ENCODE assay signal across 1 fruit fly cellular context in the genomic region with DNA sequence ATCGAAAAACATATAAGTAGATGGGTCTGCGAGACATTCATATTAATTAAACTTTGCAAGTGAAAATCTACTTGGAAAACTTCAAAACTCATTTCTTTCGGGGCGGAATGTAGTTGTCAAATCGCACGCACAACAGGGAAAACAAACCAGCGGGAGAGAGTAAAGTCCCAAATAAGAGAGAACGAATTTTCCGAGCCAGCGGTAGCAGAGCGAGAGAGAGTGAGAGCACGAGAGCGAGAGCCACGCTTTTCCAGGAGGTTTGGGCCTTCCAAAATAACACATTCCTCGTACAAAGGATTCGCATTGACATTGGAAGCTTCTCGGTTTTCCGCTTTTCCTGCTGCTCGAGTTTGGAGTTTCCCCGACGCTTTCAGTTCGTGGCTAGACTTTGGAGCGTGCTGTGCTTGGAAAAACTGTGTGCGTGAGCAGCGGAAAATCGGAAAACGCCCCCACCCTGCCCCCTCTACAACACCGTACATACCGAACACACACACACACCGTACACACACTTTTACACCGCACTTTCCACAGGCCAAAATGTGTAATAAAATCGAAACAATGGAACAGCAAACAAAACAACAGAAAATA.
TF ChIP-seq lines count a peak whose summit lies in the region.

No protein-coding gene starts in this region.

TF ChIP-seq in whole organism, embryonic, 481 proteins besides CTCF, POLR2A, EP300 and RAD21 (continued from another document):
- TF ChIP-seq CG18011 (GFP tag; optimal IDR thresholded peaks at IDR 0.05; lab: Kevin White, UChicago) (no peak), CG3838 (GFP tag; optimal IDR thresholded peaks at IDR 0.05; lab: Kevin White, UChicago) (no peak), CG16863 (GFP tag; optimal IDR thresholded peaks at IDR 0.05; lab: Kevin White, UChicago) (no peak), HLHmδ (GFP tag; optimal IDR thresholded peaks at IDR 0.05; lab: Kevin White, UChicago) (no peak), D19A (tag; optimal IDR thresholded peaks at IDR 0.05; lab: Kevin White, UChicago) (no peak), Dfd (GFP tag; optimal IDR thresholded peaks at IDR 0.05; lab: Kevin White, UChicago) (no peak), Med (GFP tag; lab: Kevin White, UChicago) (peak; percentile 38), hbn (GFP tag; IDR thresholded peaks at IDR 0.05; lab: Robert Waterston, UW; ENCODE audit: partially characterized antibody) (no peak), Lhr (GFP tag; optimal IDR thresholded peaks at IDR 0.05; lab: Kevin White, UChicago) (no peak), CG8290 (GFP tag; optimal IDR thresholded peaks at IDR 0.05; lab: Kevin White, UChicago) (no peak), CG8290 (tag; optimal IDR thresholded peaks at IDR 0.05; lab: Kevin White, UChicago) (no peak), PHDP (tag; optimal IDR thresholded peaks at IDR 0.05; lab: Kevin White, UChicago) (no peak), crol (GFP tag; IDR thresholded peaks at IDR 0.05; lab: Robert Waterston, UW) (peak; percentile 43; the same call in 1 of the 2 replicates), cad (GFP tag; optimal IDR thresholded peaks at IDR 0.05; lab: Kevin White, UChicago) (no peak), ERR (GFP tag; optimal IDR thresholded peaks at IDR 0.05; lab: Kevin White, UChicago) (no peak), CG1792 (GFP tag; optimal IDR thresholded peaks at IDR 0.05; lab: Kevin White, UChicago) (no peak), Jarid2 (GFP tag; optimal IDR thresholded peaks at IDR 0.05; lab: Kevin White, UChicago) (peak; percentile 47), Hr78 (GFP tag; optimal IDR thresholded peaks at IDR 0.05; lab: Kevin White, UChicago) (no peak), HmgZ (tag; optimal IDR thresholded peaks at IDR 0.05; lab: Kevin White, UChicago) (no peak), exex (tag; optimal IDR thresholded peaks at IDR 0.05; lab: Kevin White, UChicago) (no peak), CG30431 (GFP tag; optimal IDR thresholded peaks at IDR 0.05; lab: Kevin White, UChicago) (no peak), aop (GFP tag; IDR thresholded peaks at IDR 0.05; lab: Robert Waterston, UW) (no peak), scrt (GFP tag; optimal IDR thresholded peaks at IDR 0.05; lab: Kevin White, UChicago) (no peak), tup (GFP tag; optimal IDR thresholded peaks at IDR 0.05; lab: Kevin White, UChicago) (no peak), gce (GFP tag; IDR thresholded peaks at IDR 0.05; lab: Robert Waterston, UW) (no peak), CG8388 (GFP tag; optimal IDR thresholded peaks at IDR 0.05; lab: Kevin White, UChicago) (no peak), Hr39 (optimal IDR thresholded peaks at IDR 0.05; lab: Kevin White, UChicago) (no peak), ham (GFP tag; IDR thresholded peaks at IDR 0.05; lab: Robert Waterston, UW) (no peak), klu (GFP tag; IDR thresholded peaks at IDR 0.05; lab: Robert Waterston, UW) (no peak), abd-A (tag; optimal IDR thresholded peaks at IDR 0.05; lab: Kevin White, UChicago) (peak; percentile 34), onecut (GFP tag; IDR thresholded peaks at IDR 0.05; lab: Robert Waterston, UW) (no peak)
